Worm (Caenorhabditis elegans): Measurements from ENCODE around the gene pho-1.

DNA sequence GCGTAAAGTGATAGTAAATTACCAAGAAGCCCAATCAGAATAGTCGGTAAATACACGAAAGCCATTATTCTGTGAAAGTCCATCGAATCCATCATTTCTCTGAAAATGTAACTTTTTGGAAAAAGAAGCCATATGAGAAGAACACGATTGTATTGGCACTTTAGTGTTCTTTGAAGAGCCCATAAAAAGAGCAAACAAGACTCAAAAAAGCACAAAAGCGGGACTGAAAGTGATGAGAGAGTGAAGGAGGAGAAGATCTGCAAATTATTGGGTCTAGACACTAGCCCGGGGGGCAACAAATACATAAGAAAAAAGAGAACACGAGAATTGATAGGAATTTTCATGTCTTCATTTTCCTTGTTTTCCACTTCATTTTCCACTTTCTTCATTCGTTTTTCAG lies 19.8 kb upstream of the pho-1 start, which contains the start of gene frpr-4:
- no peak for TF ChIP-seq nhr-11 (tag; optimal IDR thresholded peaks at IDR 0.05)
- TF ChIP-seq egl-27 (tag; optimal IDR thresholded peaks at IDR 0.05), result no peak
- TF ChIP-seq ama-1 (optimal IDR thresholded peaks at IDR 0.05), result no peak
- no peak for TF ChIP-seq skn-1 (tag; optimal IDR thresholded peaks at IDR 0.05)
- no peak for TF ChIP-seq unc-62 (GFP tag; optimal IDR thresholded peaks at IDR 0.05)
- no peak for TF ChIP-seq ZK546.5 (tag; optimal IDR thresholded peaks at IDR 0.05)
- TF ChIP-seq aly-2 (tag; optimal IDR thresholded peaks at IDR 0.05), result no peak
- TF ChIP-seq nhr-76 (tag; optimal IDR thresholded peaks at IDR 0.05), result no peak
- TF ChIP-seq ceh-16 (tag; optimal IDR thresholded peaks at IDR 0.05), result no peak

All from whole organism, L3 larva.